Fruit fly (Drosophila melanogaster): Measurements from ENCODE around the gene Cyt-c-d.

The Cyt-c-d gene

DNA sequence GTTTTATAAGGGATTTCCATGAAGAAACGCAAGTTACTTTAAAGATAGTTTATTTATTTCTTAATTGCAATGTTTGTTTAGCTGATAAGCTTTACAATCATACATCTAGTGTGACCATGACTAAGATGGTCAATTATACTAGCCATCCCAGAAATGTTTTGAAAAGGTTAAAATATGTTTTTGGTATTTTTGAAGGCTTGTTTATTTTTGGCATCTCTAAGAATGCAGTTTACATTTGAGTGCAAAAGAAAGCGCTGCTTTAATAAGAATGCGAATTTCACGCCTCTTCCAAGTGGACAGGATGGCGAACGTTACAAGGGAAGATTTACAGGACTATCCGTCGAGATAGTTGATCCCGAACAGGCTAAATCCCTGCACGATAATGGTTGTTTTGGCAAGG is 13.9 kb downstream of the Cyt-c-d start, which contains the start of gene Tsen2:
Tsen2 (plus strand) TSS at position 222 of the 400 bp plus-strand sequence.
- TF ChIP-seq esn (GFP tag; optimal IDR thresholded peaks at IDR 0.05), result peak; percentile 47
- no peak for TF ChIP-seq CG11762 (GFP tag; optimal IDR thresholded peaks at IDR 0.05; ENCODE audit: insufficient read depth)
- no peak for TF ChIP-seq CG16779 (tag; optimal IDR thresholded peaks at IDR 0.05)

DNA sequence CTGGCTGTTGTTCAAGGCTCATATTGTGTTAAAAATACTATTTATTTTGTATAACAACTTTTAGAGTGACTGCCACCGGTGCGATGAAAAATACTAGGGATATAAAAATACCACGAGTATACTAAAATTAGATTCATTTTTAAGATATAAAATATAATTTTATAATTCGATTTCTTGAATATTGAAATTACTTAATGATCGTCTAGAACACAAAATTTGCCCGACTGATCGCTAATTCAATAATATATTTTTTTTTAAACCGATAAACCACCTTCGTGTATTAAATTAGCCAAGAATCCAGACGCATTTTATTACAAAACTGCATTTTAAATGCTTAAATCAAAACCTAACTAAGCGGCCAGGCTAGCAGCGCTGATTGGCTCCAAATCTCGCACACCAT is 15.2 kb downstream of the Cyt-c-d start, which contains the start of gene CG17996:
CG17996 (minus strand) TSS at position 101 of the 400 bp plus-strand sequence.
- TF ChIP-seq CG6163 (GFP tag; IDR thresholded peaks at IDR 0.05) (no peak), dsx (GFP tag; optimal IDR thresholded peaks at IDR 0.05; ENCODE audit: poor library complexity, severe bottlenecking) (no peak), fkh (GFP tag; optimal IDR thresholded peaks at IDR 0.05) (no peak), CG1621 (tag; optimal IDR thresholded peaks at IDR 0.05) (no peak), Ets96B (tag; optimal IDR thresholded peaks at IDR 0.05) (no peak), CG8119 (GFP tag; IDR thresholded peaks at IDR 0.05) (no peak), CG16779 (tag; optimal IDR thresholded peaks at IDR 0.05) (no peak), Hr38 (GFP tag; optimal IDR thresholded peaks at IDR 0.05) (no peak), salr (GFP tag; optimal IDR thresholded peaks at IDR 0.05) (no peak), CG8632 (GFP tag; optimal IDR thresholded peaks at IDR 0.05) (no peak), esn (GFP tag; optimal IDR thresholded peaks at IDR 0.05) (no peak), CG31627 (GFP tag; optimal IDR thresholded peaks at IDR 0.05) (no peak), eg (GFP tag; IDR thresholded peaks at IDR 0.05) (no peak), spab (GFP tag; optimal IDR thresholded peaks at IDR 0.05) (no peak), acj6 (GFP tag; optimal IDR thresholded peaks at IDR 0.05) (no peak), Hr4 (GFP tag; optimal IDR thresholded peaks at IDR 0.05) (no peak)

DNA sequence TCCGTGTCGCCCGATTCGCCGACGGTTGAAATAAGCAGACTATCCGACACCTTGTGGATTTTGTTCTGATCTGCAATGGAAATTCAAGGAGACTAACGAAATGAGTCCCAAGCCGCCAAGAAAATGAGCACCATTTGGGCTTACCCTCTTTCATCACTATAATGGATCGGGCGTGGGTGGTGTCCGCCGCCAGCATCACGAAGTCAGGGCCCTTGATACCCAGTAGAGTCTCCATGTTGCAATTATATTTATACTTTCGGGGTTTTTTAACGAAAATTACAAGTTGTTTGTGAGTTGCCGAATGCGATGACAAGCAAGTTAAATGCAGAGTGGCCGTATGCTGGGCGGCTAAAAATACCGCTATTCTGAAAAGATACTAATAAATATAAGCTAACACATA is 16.1 kb downstream of the Cyt-c-d start, which contains the start of gene Prosbeta4:
Prosbeta4 (minus strand) TSS at position 335 of the 400 bp plus-strand sequence.
- TF ChIP-seq CG8119 (GFP tag; IDR thresholded peaks at IDR 0.05) (no peak), CG10669 (GFP tag; optimal IDR thresholded peaks at IDR 0.05) (no peak), Smox (GFP tag; optimal IDR thresholded peaks at IDR 0.05) (no peak), Hr39 (GFP tag; optimal IDR thresholded peaks at IDR 0.05) (no peak), salr (GFP tag; optimal IDR thresholded peaks at IDR 0.05) (no peak), achi (GFP tag; optimal IDR thresholded peaks at IDR 0.05) (no peak), Hr4 (GFP tag; optimal IDR thresholded peaks at IDR 0.05) (no peak), CG6163 (GFP tag; IDR thresholded peaks at IDR 0.05) (no peak)

- no peak for TF ChIP-seq CG8119 (GFP tag; IDR thresholded peaks at IDR 0.05)
- TF ChIP-seq CG6163 (GFP tag; IDR thresholded peaks at IDR 0.05), result no peak
- no peak for TF ChIP-seq CG11762 (GFP tag; optimal IDR thresholded peaks at IDR 0.05; ENCODE audit: insufficient read depth)
- TF ChIP-seq CG10631 (GFP tag; optimal IDR thresholded peaks at IDR 0.05), result no peak
These were observed 16.7 kb downstream of the Cyt-c-d start, which contains the start of gene Nubp1 for dm6 chr2L:16732338-16732892. Gene Nubp1 (plus strand): TSS chr2L:16732550.

DNA sequence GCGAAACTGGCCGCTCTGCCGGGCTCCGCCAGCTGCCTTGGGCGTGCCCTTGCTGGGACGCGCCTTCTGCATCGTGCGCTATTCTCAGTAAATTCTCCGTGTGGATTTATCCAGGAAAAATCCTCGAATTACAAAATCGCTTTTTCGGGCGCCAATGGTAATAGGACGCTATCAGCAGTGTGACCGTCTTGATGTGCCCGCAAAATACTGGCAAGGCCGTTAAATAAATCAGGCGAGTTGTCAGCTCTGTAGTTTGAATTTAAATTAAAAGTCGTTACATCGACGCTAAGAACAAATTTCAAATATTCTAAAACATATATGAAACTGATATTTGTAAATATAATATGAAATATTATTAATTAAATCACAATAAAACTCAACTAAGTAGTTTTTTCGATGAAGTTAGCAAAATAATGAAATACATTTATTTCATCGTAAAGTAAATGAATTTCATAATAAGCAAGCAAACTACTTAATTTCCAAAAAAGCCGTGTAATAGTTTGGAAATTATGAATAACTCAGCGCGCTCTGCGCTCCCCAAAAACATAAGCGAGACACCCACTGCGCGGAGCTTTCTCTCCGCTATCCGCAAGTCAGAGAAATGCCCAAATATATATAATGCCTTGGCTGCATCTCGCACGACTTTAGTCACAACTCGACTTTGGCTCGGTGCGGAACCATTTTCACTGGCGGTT is 22.7 kb downstream of the Cyt-c-d start, which contains the start of the genes glu and ChLD3:
glu (minus strand) TSS at position 183 of the 695 bp plus-strand sequence.
ChLD3 (plus strand) TSS at position 645 of the 695 bp plus-strand sequence.
- TF ChIP-seq CG10631 (GFP tag; optimal IDR thresholded peaks at IDR 0.05), result no peak
- no peak for TF ChIP-seq CG3032 (tag; optimal IDR thresholded peaks at IDR 0.05)
- no peak for TF ChIP-seq CG4318 (GFP tag; optimal IDR thresholded peaks at IDR 0.05)
- no peak for TF ChIP-seq pdm3 (GFP tag; optimal IDR thresholded peaks at IDR 0.05)
- TF ChIP-seq salr (GFP tag; optimal IDR thresholded peaks at IDR 0.05), result no peak
- TF ChIP-seq dac (GFP tag; optimal IDR thresholded peaks at IDR 0.05), result no peak
- no peak for TF ChIP-seq CG3919 (GFP tag; optimal IDR thresholded peaks at IDR 0.05)
- no peak for TF ChIP-seq acj6 (GFP tag; optimal IDR thresholded peaks at IDR 0.05)
- no peak for TF ChIP-seq CG6276 (GFP tag; optimal IDR thresholded peaks at IDR 0.05)
- no peak for TF ChIP-seq CG1621 (tag; optimal IDR thresholded peaks at IDR 0.05)
- TF ChIP-seq net (GFP tag; optimal IDR thresholded peaks at IDR 0.05), result no peak
- no peak for TF ChIP-seq CG9139 (GFP tag; optimal IDR thresholded peaks at IDR 0.05)
- TF ChIP-seq OdsH (GFP tag; optimal IDR thresholded peaks at IDR 0.05), result no peak
